Worm (Caenorhabditis elegans): Measurements from ENCODE around the gene fbxa-138.

ce11 chrIII:1347003-1347402, 37.0 kb downstream of the fbxa-138 start:
- TF ChIP-seq lir-3 (tag; optimal IDR thresholded peaks at IDR 0.05; ENCODE audit: poor library complexity) (no peak), lin-39 (tag; optimal IDR thresholded peaks at IDR 0.05) (no peak), unc-130 (tag; optimal IDR thresholded peaks at IDR 0.05) (no peak), fkh-8 (tag; optimal IDR thresholded peaks at IDR 0.05) (no peak), nhr-90 (tag; optimal IDR thresholded peaks at IDR 0.05; ENCODE audit: poor library complexity) (no peak), lin-15B (tag; optimal IDR thresholded peaks at IDR 0.05) (no peak), ceh-82 (tag; optimal IDR thresholded peaks at IDR 0.05) (no peak)
